Worm (Caenorhabditis elegans) whole organism, L4 larva: ENCODE results near the gene B0524.5.

Experiments used
- F37D6.2 ChIP-seq: sonication (generic microtip); optimal IDR thresholded peaks from 2 replicates; lab custom pipeline; 2016; ENCODE audit warnings: mild to moderate bottlenecking, missing genetic modification characterization, missing compliant biosample characterization
- R02D3.7 ChIP-seq: fragments of 150-350 bp; sonication (generic microtip); optimal IDR thresholded peaks from 3 replicates; lab custom pipeline; 2014; ENCODE audit warnings: missing biosample characterization, missing genetic modification characterization
- T20F7.1 ChIP-seq: fragments of 200-800 bp; sonication (Bioruptor generic); optimal IDR thresholded peaks from 2 replicates; lab custom pipeline; 2018; ENCODE audit warnings: mild to moderate bottlenecking, missing genetic modification characterization, missing compliant biosample characterization
- Y105C5A.15 ChIP-seq: fragments of 200-800 bp; sonication (Bioruptor generic); IDR thresholded peaks from 2 replicates; pipeline ENCODE4 v1.3.6; 2022; ENCODE audit warnings: missing genetic modification characterization, missing compliant biosample characterization
- Y5F2A.4 ChIP-seq: fragments of 200-800 bp; sonication (Bioruptor generic); optimal IDR thresholded peaks from 2 replicates; lab custom pipeline; 2018; ENCODE audit warnings: mild to moderate bottlenecking, missing genetic modification characterization, missing compliant biosample characterization
- ZK546.5 ChIP-seq, 2 experiments: sonication (generic microtip); optimal IDR thresholded peaks; 2 replicates each; lab custom pipeline; 2017; ENCODE audit warnings: missing biosample characterization in 2 of 2, missing genetic modification characterization in 2 of 2
- aha-1 ChIP-seq: fragments of 150-350 bp; peaks from one replicate; lab custom pipeline; 2014; ENCODE audit warnings: missing biosample characterization, missing genetic modification characterization
- attf-4 ChIP-seq: sonication (generic microtip); optimal IDR thresholded peaks from 3 replicates; lab custom pipeline; 2017; ENCODE audit warnings: missing biosample characterization, missing genetic modification characterization
- ceh-28 ChIP-seq: fragments of 150-350 bp; optimal IDR thresholded peaks from 2 replicates; lab custom pipeline; 2014; ENCODE audit warnings: missing biosample characterization, missing genetic modification reagents, missing genetic modification characterization
- daf-12 ChIP-seq: fragments of 150-350 bp; optimal IDR thresholded peaks from 2 replicates; lab custom pipeline; 2014; ENCODE audit warnings: missing biosample characterization, missing genetic modification reagents, missing genetic modification characterization
- daf-8 ChIP-seq: fragments of 200-800 bp; sonication (Bioruptor generic); IDR thresholded peaks from 2 replicates; pipeline ENCODE4 v1.3.6; 2022; ENCODE audit warnings: missing genetic modification characterization, missing compliant biosample characterization
- dmd-9 ChIP-seq: fragments of 200-800 bp; sonication (Bioruptor generic); IDR thresholded peaks from 2 replicates; pipeline ENCODE4 v1.3.6; 2022; ENCODE audit warnings: missing genetic modification reagents, missing genetic modification characterization, missing compliant biosample characterization
- dpl-1 ChIP-seq: fragments of 150-350 bp; optimal IDR thresholded peaks from 2 replicates; lab custom pipeline; 2014; ENCODE audit warnings: missing biosample characterization, missing genetic modification reagents, missing genetic modification characterization
- dve-1 ChIP-seq: sonication (generic microtip); optimal IDR thresholded peaks from 2 replicates; lab custom pipeline; 2017; ENCODE audit warnings: antibody characterized with exemption, mild to moderate bottlenecking, missing genetic modification characterization, missing compliant biosample characterization; ENCODE audit not compliant: insufficient read depth
- egl-27 ChIP-seq: sonication (generic microtip); optimal IDR thresholded peaks from 3 replicates; lab custom pipeline; 2017; ENCODE audit warnings: missing biosample characterization, missing genetic modification reagents, missing genetic modification characterization
- egl-43 ChIP-seq: fragments of 200-800 bp; sonication (Bioruptor generic); IDR thresholded peaks from 2 replicates; pipeline ENCODE4 v1.3.6; 2022; ENCODE audit warnings: missing genetic modification reagents, missing genetic modification characterization, missing compliant biosample characterization
- fos-1 ChIP-seq: fragments of 150-350 bp; optimal IDR thresholded peaks from 2 replicates; lab custom pipeline; 2014; ENCODE audit warnings: missing biosample characterization, missing genetic modification characterization
- hlh-30 ChIP-seq: sonication (generic microtip); optimal IDR thresholded peaks from 2 replicates; lab custom pipeline; 2017; ENCODE audit warnings: antibody characterized with exemption, mild to moderate bottlenecking, missing genetic modification characterization, missing compliant biosample characterization; ENCODE audit not compliant: insufficient read depth
- hmg-1.1 ChIP-seq: fragments of 200-800 bp; sonication (Bioruptor generic); IDR thresholded peaks from 2 replicates; pipeline ENCODE4 v1.3.6; 2022; ENCODE audit warnings: missing genetic modification reagents, missing genetic modification characterization, missing compliant biosample characterization
- lim-7 ChIP-seq: fragments of 200-800 bp; sonication (Bioruptor generic); IDR thresholded peaks from 2 replicates; pipeline ENCODE4 v1.3.6; 2022; ENCODE audit warnings: missing genetic modification characterization, missing compliant biosample characterization
- lin-1 ChIP-seq: fragments of 200-800 bp; sonication (Bioruptor generic); IDR thresholded peaks from 2 replicates; pipeline ENCODE4 v1.3.6; 2022; ENCODE audit warnings: missing genetic modification reagents, missing genetic modification characterization, missing compliant biosample characterization
- lin-15B ChIP-seq: fragments of 150-350 bp; sonication (generic microtip); optimal IDR thresholded peaks from 3 replicates; lab custom pipeline; 2014; ENCODE audit warnings: missing biosample characterization, missing genetic modification characterization
- lin-29 ChIP-seq: fragments of 200-800 bp; sonication (Bioruptor generic); IDR thresholded peaks from 2 replicates; pipeline ENCODE4 v1.3.6; 2022; ENCODE audit warnings: missing genetic modification reagents, missing genetic modification characterization, missing compliant biosample characterization
- lin-39 ChIP-seq: fragments of 150-350 bp; optimal IDR thresholded peaks from 2 replicates; lab custom pipeline; 2014; ENCODE audit warnings: missing biosample characterization, missing genetic modification reagents, missing genetic modification characterization
- madf-5 ChIP-seq, 2 experiments: fragments of 200-800 bp; sonication (Bioruptor generic); IDR thresholded peaks; 2 replicates each; pipeline ENCODE4 v1.3.6; 2022; ENCODE audit warnings: missing compliant biosample characterization in 2 of 2, missing genetic modification characterization in 2 of 2
- madf-9 ChIP-seq: fragments of 200-800 bp; sonication (Bioruptor generic); conservative IDR thresholded peaks from 2 replicates; pipeline ENCODE4 v1.3.6; 2022; ENCODE audit warnings: missing genetic modification reagents, missing genetic modification characterization, missing compliant biosample characterization
- mdt-29 ChIP-seq: fragments of 200-800 bp; sonication (Bioruptor generic); IDR thresholded peaks from 2 replicates; pipeline ENCODE4 v1.3.6; 2022; ENCODE audit warnings: missing genetic modification reagents, missing genetic modification characterization, missing compliant biosample characterization
- nhr-10 ChIP-seq: fragments of 150-350 bp; optimal IDR thresholded peaks from 2 replicates; lab custom pipeline; 2014; ENCODE audit warnings: missing biosample characterization, missing genetic modification characterization
- nhr-102 ChIP-seq: sonication (generic microtip); optimal IDR thresholded peaks from 2 replicates; lab custom pipeline; 2016; ENCODE audit warnings: mild to moderate bottlenecking, missing genetic modification characterization, moderate library complexity, missing compliant biosample characterization
- nhr-11 ChIP-seq: fragments of 150-350 bp; optimal IDR thresholded peaks from 2 replicates; lab custom pipeline; 2014; ENCODE audit warnings: missing biosample characterization, missing genetic modification characterization
- nhr-111 ChIP-seq: fragments of 200-800 bp; sonication (Bioruptor generic); optimal IDR thresholded peaks from 2 replicates; lab custom pipeline; 2018; ENCODE audit warnings: mild to moderate bottlenecking, missing genetic modification characterization, missing compliant biosample characterization
- nhr-237 ChIP-seq: sonication (generic microtip); optimal IDR thresholded peaks from 2 replicates; lab custom pipeline; 2017; ENCODE audit warnings: missing biosample characterization, missing genetic modification characterization
- nhr-41 ChIP-seq: fragments of 200-800 bp; sonication (Bioruptor generic); IDR thresholded peaks from 2 replicates; pipeline ENCODE4 v1.3.6; 2022; ENCODE audit warnings: missing genetic modification reagents, missing genetic modification characterization, missing compliant biosample characterization
- nhr-42 ChIP-seq: fragments of 200-800 bp; sonication (Bioruptor generic); IDR thresholded peaks from 2 replicates; pipeline ENCODE4 v1.3.6; 2022; ENCODE audit warnings: missing genetic modification characterization, missing compliant biosample characterization
- php-3 ChIP-seq: fragments of 200-800 bp; sonication (Bioruptor generic); IDR thresholded peaks from 2 replicates; pipeline ENCODE4 v1.3.6; 2022; ENCODE audit warnings: missing genetic modification reagents, missing genetic modification characterization, missing compliant biosample characterization
- set-16 ChIP-seq: fragments of 200-800 bp; sonication (Bioruptor generic); IDR thresholded peaks from 2 replicates; pipeline ENCODE4 v1.3.6; 2022; ENCODE audit warnings: missing genetic modification reagents, missing genetic modification characterization, missing compliant biosample characterization
- skn-1 ChIP-seq: fragments of 150-350 bp; optimal IDR thresholded peaks from 2 replicates; lab custom pipeline; 2014; ENCODE audit warnings: missing biosample characterization, missing genetic modification characterization
- snpc-1.2 ChIP-seq: fragments of 200-800 bp; sonication (Bioruptor generic); IDR thresholded peaks from 2 replicates; pipeline ENCODE4 v1.3.6; 2022; ENCODE audit warnings: missing genetic modification reagents, missing genetic modification characterization, missing compliant biosample characterization
- spr-1 ChIP-seq: sonication (generic microtip); optimal IDR thresholded peaks from 2 replicates; lab custom pipeline; 2016; ENCODE audit warnings: mild to moderate bottlenecking, missing genetic modification characterization, missing compliant biosample characterization
- tag-97 ChIP-seq: fragments of 200-800 bp; sonication (Bioruptor generic); IDR thresholded peaks from 2 replicates; pipeline ENCODE4 v1.3.6; 2022; ENCODE audit warnings: missing genetic modification characterization, missing compliant biosample characterization
- unc-62 ChIP-seq, 3 experiments: fragments of 150-350 bp in 1 of 3; sonication (generic microtip); optimal IDR thresholded peaks in 2 of 3; peaks in 1 of 3; 1 replicate in 1 of 3; 2 replicates in 2 of 3; lab custom pipeline; 2014 to 2017; ENCODE audit warnings: missing biosample characterization in 3 of 3, missing genetic modification characterization in 3 of 3, missing genetic modification reagents in 3 of 3, missing genotype in 1 of 3
- vab-7 ChIP-seq: fragments of 200-800 bp; sonication (Bioruptor generic); IDR thresholded peaks from 2 replicates; pipeline ENCODE4 v1.3.6; 2022; ENCODE audit warnings: missing genetic modification reagents, missing genetic modification characterization, missing compliant biosample characterization
- zip-11 ChIP-seq: fragments of 200-800 bp; sonication (Bioruptor generic); IDR thresholded peaks from 2 replicates; pipeline ENCODE4 v1.3.6; 2022; ENCODE audit warnings: missing genetic modification characterization, missing compliant biosample characterization

The B0524.5 gene

ce11 chrIII:1893851-1894250 lies at the start of gene B0524.5, which contains the start of gene B0524.2:
B0524.5 (minus strand) TSS chrIII:1893890.
B0524.2 (plus strand) TSS chrIII:1894057.
- TF ChIP-seq dpl-1 (GFP tag; lab: Kevin White, UChicago) (no peak), aha-1 (tag; lab: Kevin White, UChicago) (no peak), nhr-111 (GFP tag; lab: Kevin White, UChicago) (no peak), madf-5 (GFP tag; IDR thresholded peaks at IDR 0.05; lab: Robert Waterston, UW) (no peak), lin-39 (tag; lab: Kevin White, UChicago) (no peak), nhr-237 (tag; lab: Kevin White, UChicago) (no peak), madf-9 (GFP tag; lab: Robert Waterston, UW) (no peak), ceh-28 (tag; lab: Kevin White, UChicago) (peak; percentile 91)

ce11 chrIII:1943488-1943887 lies 49.8 kb upstream of the B0524.5 start, which contains the start of gene F53A3.1:
F53A3.1 (minus strand) TSS chrIII:1943637.
- no peak for TF ChIP-seq nhr-10
- no peak for TF ChIP-seq dve-1 (tag; lab: Kevin White, UChicago)
- TF ChIP-seq lin-1 (GFP tag; lab: Robert Waterston, UW), result no peak
- TF ChIP-seq madf-5 (GFP tag; IDR thresholded peaks at IDR 0.05; lab: Robert Waterston, UW), result no peak
- peak; percentile 99 for TF ChIP-seq aha-1 (tag; lab: Kevin White, UChicago)

DNA sequence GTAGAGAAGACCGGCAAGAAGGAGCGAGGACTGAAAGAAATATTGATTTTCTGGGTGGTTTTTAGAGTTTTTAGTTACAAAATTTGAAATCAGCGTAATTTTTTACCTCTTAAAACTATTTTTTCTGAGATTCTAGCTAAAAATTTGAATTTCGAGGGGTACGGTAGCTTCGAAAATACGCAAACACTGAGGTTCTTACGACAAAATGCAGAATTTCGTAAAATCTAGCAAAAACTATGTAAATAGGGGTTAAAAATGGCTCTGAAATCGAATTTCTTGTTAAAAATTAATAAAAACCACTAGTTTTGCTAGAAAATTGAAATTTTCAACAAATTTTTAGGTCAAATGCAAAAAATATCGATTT lies 45.9 kb upstream of the B0524.5 start:
- TF ChIP-seq nhr-11 (tag; lab: Kevin White, UChicago) (peak; percentile 22), hmg-1.1 (GFP tag; lab: Robert Waterston, UW) (no peak)

- TF ChIP-seq spr-1 (tag; lab: Kevin White, UChicago) (no peak), skn-1 (tag; lab: Kevin White, UChicago) (no peak), F37D6.2 (no peak), dmd-9 (GFP tag; lab: Robert Waterston, UW) (no peak), tag-97 (GFP tag; lab: Robert Waterston, UW) (no peak), nhr-11 (tag; lab: Kevin White, UChicago) (no peak), unc-62 (GFP tag; optimal IDR thresholded peaks at IDR 0.05 in 1 of 2; lab: Kevin White, UChicago) (peak in 1 of 2 experiments; percentile 58), unc-62 (tag; optimal IDR thresholded peaks at IDR 0.05; lab: Kevin White, UChicago) (no peak), snpc-1.2 (GFP tag; lab: Robert Waterston, UW) (0 out of 2 replicates have a peak, but pooled peaks have one; percentile 40), egl-43 (peak; percentile 70), nhr-42 (GFP tag; lab: Robert Waterston, UW) (no peak), lim-7 (no peak), ceh-28 (tag; lab: Kevin White, UChicago) (peak; percentile 99), egl-27 (tag; lab: Kevin White, UChicago) (no peak), T20F7.1 (GFP tag; lab: Kevin White, UChicago) (no peak), lin-39 (tag; lab: Kevin White, UChicago) (no peak), nhr-102 (no peak), mdt-29 (GFP tag; lab: Robert Waterston, UW) (no peak), daf-12 (tag; lab: Kevin White, UChicago) (no peak), Y105C5A.15 (GFP tag; lab: Robert Waterston, UW) (no peak), aha-1 (tag; lab: Kevin White, UChicago) (peak; percentile 67), nhr-10 (no peak), lin-15B (tag; lab: Kevin White, UChicago) (no peak), vab-7 (no peak), fos-1 (tag; lab: Kevin White, UChicago) (no peak), lin-29 (GFP tag; lab: Robert Waterston, UW) (no peak), R02D3.7 (tag; lab: Kevin White, UChicago) (no peak), set-16 (GFP tag; lab: Robert Waterston, UW) (peak; percentile 97), attf-4 (no peak), ZK546.5 (tag; optimal IDR thresholded peaks at IDR 0.05; lab: Kevin White, UChicago) (no peak), php-3 (GFP tag; lab: Robert Waterston, UW) (no peak), nhr-41 (no peak), daf-8 (no peak), hlh-30 (tag; lab: Kevin White, UChicago) (no peak), Y5F2A.4 (GFP tag; lab: Kevin White, UChicago) (no peak), zip-11 (GFP tag; lab: Robert Waterston, UW) (no peak)
Observed at ce11 chrIII:1938712-1939624, 45.3 kb upstream of the B0524.5 start.
